Fruit fly (Drosophila melanogaster): Measurements from ENCODE around the gene CG7394.

DNA sequence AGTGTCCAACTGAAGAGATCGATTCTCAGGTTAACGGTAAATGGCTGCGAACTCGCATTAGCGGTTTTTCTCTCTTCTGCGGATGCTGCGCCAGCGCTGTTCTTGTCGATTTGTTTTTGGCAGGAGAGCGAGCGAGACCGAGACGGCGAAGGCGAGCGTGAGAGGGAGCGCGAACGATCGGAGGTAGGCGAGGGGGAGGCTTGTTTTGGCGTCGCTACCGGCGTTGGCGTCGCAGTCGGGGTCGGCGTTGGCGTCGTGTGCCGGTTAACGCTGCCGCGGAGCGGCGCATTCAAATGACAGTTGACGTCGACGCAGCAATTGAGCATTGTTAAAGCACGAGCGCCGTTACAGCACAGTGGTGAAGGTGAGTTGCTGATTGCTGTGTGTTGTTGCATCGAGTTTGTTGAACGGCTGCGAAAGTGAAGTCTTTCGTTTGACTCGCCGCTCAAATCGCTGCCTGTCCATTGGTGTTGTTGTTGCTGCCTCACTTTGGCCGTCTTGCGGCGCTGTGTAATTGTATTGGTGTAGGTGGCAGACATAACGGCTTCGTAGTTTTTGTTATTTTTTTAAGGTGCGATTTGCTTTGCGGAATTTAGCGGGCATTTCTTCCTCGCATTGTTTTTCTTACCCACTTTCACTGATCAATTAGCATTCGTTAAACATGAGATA, 25.1 kb downstream of the CG7394 start:
- TF ChIP-seq pan (optimal IDR thresholded peaks at IDR 0.05): no peak
- TF ChIP-seq CG8478 (optimal IDR thresholded peaks at IDR 0.05): no peak
- no peak for TF ChIP-seq psq (optimal IDR thresholded peaks at IDR 0.05)

Data from whole organism.